Worm (Caenorhabditis elegans) whole organism, young adult: ENCODE measurements around the gene srg-65.
"Not testable (repeated sequence)": the region's sequence is repeated elsewhere in the genome, so short reads cannot be mapped to it uniquely, and the experiment has no call there.

Experiments used
- B0336.3 ChIP-seq: fragments of 200-800 bp; sonication (Bioruptor generic); IDR thresholded peaks from 2 replicates; pipeline ENCODE4 v1.3.6; 2022; ENCODE audit warnings: missing genetic modification characterization, missing compliant biosample characterization
- F39B2.1 ChIP-seq: fragments of 200-800 bp; sonication (Bioruptor generic); IDR thresholded peaks from 2 replicates; pipeline ENCODE4 v1.3.6; 2022; ENCODE audit warnings: missing genetic modification reagents, missing genetic modification characterization, missing compliant biosample characterization
- F49E8.2 ChIP-seq: sonication (generic microtip); optimal IDR thresholded peaks from 3 replicates; lab custom pipeline; 2017; ENCODE audit warnings: missing genetic modification characterization, mild to moderate bottlenecking, missing compliant biosample characterization, antibody characterized with exemption, moderate library complexity; ENCODE audit not compliant: insufficient read depth
- ama-1 ChIP-seq, 3 experiments: fragments of 150-350 bp in 1 of 3; sonication (generic microtip) in 2 of 3; optimal IDR thresholded peaks; 2 replicates each; lab custom pipeline; 2014 to 2018; ENCODE audit warnings: missing biosample characterization in 2 of 3, missing genetic modification characterization in 2 of 3, missing genetic modification reagents in 2 of 3
- athp-1 ChIP-seq: sonication (generic microtip); optimal IDR thresholded peaks from 2 replicates; lab custom pipeline; 2017; ENCODE audit warnings: mild to moderate bottlenecking, missing genetic modification characterization, missing compliant biosample characterization
- ceh-79 ChIP-seq: sonication (generic microtip); optimal IDR thresholded peaks from 2 replicates; lab custom pipeline; 2017; ENCODE audit warnings: mild to moderate bottlenecking, missing genetic modification characterization, missing compliant biosample characterization
- dpl-1 ChIP-seq: fragments of 150-350 bp; optimal IDR thresholded peaks from 2 replicates; lab custom pipeline; 2014; ENCODE audit warnings: missing biosample characterization, missing genetic modification reagents, missing genetic modification characterization
- ekl-4 ChIP-seq: fragments of 200-800 bp; sonication (Bioruptor generic); IDR thresholded peaks from 2 replicates; pipeline ENCODE4 v1.3.6; 2022; ENCODE audit warnings: missing genetic modification reagents, missing genetic modification characterization, missing compliant biosample characterization
- hlh-12 ChIP-seq: sonication (generic microtip); optimal IDR thresholded peaks from 2 replicates; lab custom pipeline; 2016; ENCODE audit warnings: missing genetic modification characterization, missing compliant biosample characterization
- lin-35 ChIP-seq, 3 experiments: fragments of 150-350 bp in 2 of 3; sonication (generic microtip) in 1 of 3; optimal IDR thresholded peaks; 2 replicates each; lab custom pipeline; 2014 to 2018; ENCODE audit warnings: missing biosample characterization in 3 of 3, missing genetic modification characterization in 3 of 3, missing genetic modification reagents in 3 of 3
- lir-1 ChIP-seq: fragments of 200-800 bp; sonication (Bioruptor generic); conservative IDR thresholded peaks from 2 replicates; pipeline ENCODE4 v1.3.6; 2022; ENCODE audit warnings: missing genetic modification reagents, missing genetic modification characterization, missing compliant biosample characterization
- nhr-120 ChIP-seq: fragments of 200-800 bp; sonication (Bioruptor generic); IDR thresholded peaks from 2 replicates; pipeline ENCODE4 v1.3.6; 2022; ENCODE audit warnings: missing genetic modification characterization, missing compliant biosample characterization
- snpc-4 ChIP-seq, 5 experiments: fragments of 150-350 bp in 1 of 5; sonication (generic microtip) in 4 of 5; optimal IDR thresholded peaks; 2 replicates each; lab custom pipeline; 2014 to 2018; ENCODE audit warnings: missing genetic modification characterization in 5 of 5, missing biosample characterization in 3 of 5, antibody characterized with exemption in 2 of 5, mild to moderate bottlenecking in 2 of 5, missing compliant biosample characterization in 2 of 5, missing genotype in 2 of 5, moderate library complexity in 2 of 5, missing genetic modification reagents in 1 of 5

DNA sequence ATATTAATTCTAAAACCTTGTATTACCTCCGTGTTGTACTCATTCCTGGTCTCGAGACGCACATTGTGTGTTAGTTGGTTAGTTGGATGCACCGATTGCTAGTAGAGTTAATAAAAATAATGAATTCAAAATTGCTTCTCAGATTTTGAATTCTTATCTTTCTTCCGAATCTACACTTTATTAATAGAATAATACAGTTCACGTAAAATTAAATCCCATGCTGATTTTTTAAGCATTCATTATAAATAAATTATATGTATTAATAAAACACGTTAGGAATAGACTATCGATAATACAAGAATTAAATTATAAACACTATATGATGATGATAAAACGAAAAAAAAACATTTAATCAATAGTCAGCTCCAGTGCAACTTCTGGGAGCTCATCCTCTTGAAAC, 16.3 kb downstream of the srg-65 start, which contains the start of gene ZC317.6:
- not testable (repeated sequence) for TF ChIP-seq ekl-4 (GFP tag; lab: Robert Waterston, UW); lin-35 (GFP tag; optimal IDR thresholded peaks at IDR 0.05; lab: Kevin White, UChicago); B0336.3 (GFP tag; lab: Robert Waterston, UW); snpc-4 (GFP tag; optimal IDR thresholded peaks at IDR 0.05; lab: Kevin White, UChicago); snpc-4 (tag; optimal IDR thresholded peaks at IDR 0.05; lab: Kevin White, UChicago); athp-1 (tag; lab: Kevin White, UChicago); F49E8.2 (tag; lab: Kevin White, UChicago); F39B2.1 (GFP tag; lab: Robert Waterston, UW); lir-1 (GFP tag; lab: Robert Waterston, UW); ama-1 (optimal IDR thresholded peaks at IDR 0.05; lab: Kevin White, UChicago); ama-1 (GFP tag; optimal IDR thresholded peaks at IDR 0.05; lab: Kevin White, UChicago); ceh-79 (tag; lab: Kevin White, UChicago); nhr-120 (GFP tag; lab: Robert Waterston, UW); dpl-1; hlh-12 (tag; lab: Kevin White, UChicago)
